Fruit fly (Drosophila melanogaster): Measurements from ENCODE around the gene wrm2.

DNA sequence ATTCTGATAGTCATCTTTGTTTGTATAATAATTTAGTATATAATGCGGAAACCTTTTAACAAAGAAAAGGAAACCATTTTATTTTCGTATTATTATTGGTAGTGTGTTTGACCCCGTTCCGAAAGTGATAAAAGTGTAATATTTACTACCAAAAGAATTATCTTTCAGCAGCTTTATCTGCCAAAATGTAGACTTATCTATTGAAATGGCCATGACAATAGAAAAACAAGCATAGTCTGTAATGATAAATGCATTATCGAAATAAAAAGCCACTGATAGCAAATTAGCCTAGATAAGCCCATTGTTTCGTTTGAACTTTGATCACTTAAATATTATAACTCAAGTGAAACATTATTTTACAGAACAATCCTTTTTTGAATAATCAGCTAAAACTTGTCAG is 41.1 kb upstream of the wrm2 start:
- no peak for TF ChIP-seq Eip75B (GFP tag; optimal IDR thresholded peaks at IDR 0.05)
- TF ChIP-seq Blimp-1 (GFP tag; optimal IDR thresholded peaks at IDR 0.05): no peak
- no peak for TF ChIP-seq CG6854 (GFP tag; optimal IDR thresholded peaks at IDR 0.05)
- no peak for TF ChIP-seq esn (GFP tag; optimal IDR thresholded peaks at IDR 0.05)
- TF ChIP-seq pdm3 (GFP tag; optimal IDR thresholded peaks at IDR 0.05): no peak
- TF ChIP-seq Smox (GFP tag; optimal IDR thresholded peaks at IDR 0.05): no peak
- TF ChIP-seq Gug (GFP tag; IDR thresholded peaks at IDR 0.05): no peak
- no peak for TF ChIP-seq CG11294 (GFP tag; IDR thresholded peaks at IDR 0.05)
- no peak for TF ChIP-seq CG6808 (GFP tag; optimal IDR thresholded peaks at IDR 0.05)
- no peak for TF ChIP-seq Lpt (GFP tag; optimal IDR thresholded peaks at IDR 0.05)
- no peak for TF ChIP-seq Hr39 (GFP tag; optimal IDR thresholded peaks at IDR 0.05)
- no peak for TF ChIP-seq CG10631 (GFP tag; optimal IDR thresholded peaks at IDR 0.05)
